ENCODE assay signal across 1 fruit fly cellular context in the genomic region with DNA sequence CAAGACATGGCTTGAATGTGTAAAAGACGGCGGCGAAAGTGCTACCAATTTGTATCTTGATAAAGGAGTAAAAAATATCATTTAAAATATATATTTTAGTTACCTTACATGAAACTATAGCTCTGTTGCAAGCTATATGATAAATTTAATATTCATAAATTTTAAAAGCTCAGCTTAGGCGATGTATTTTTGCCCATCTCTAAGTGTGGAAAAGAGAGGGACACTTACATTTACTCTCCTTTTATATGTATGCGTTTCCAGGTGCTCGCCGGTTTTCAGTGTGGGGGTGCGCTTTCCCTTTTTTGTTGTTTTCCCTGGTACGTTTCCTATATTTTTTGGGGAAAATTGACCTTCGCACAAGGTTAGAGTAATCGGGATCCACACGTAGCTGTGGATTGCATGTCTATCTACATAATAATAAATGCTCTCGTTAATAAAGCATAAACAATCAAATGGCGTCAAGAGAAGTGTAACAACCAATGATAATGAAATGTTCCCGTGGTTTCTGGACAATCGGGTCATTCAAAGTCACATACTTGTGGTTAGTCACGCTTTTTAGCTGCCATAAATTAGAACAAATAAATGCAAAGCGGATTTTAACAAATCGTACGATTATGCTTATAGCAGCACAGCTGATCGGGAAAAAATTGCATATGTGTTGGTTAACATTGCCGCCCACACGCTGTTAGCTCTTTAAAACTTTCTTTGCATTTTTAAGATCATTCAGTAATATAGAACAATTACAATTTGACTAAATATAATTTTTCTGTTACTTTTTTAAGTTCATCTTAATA.
A peak's percentile ranks its signal among the peaks of the same experiment; 100 is the strongest.
TF ChIP-seq lines count a peak whose summit lies in the region.

No protein-coding gene starts in this region.

TF ChIP-seq in whole organism, embryonic, 481 proteins besides CTCF, POLR2A, EP300 and RAD21 (continued from another document and continues in another):
- TF ChIP-seq tup (GFP tag; optimal IDR thresholded peaks at IDR 0.05; lab: Kevin White, UChicago) = peak; percentile 90
- TF ChIP-seq Taf1 (GFP tag; IDR thresholded peaks at IDR 0.05; lab: Robert Waterston, UW) = peak; percentile 95
- peak; percentile 81 for TF ChIP-seq Camta (GFP tag; optimal IDR thresholded peaks at IDR 0.05; lab: Kevin White, UChicago)
- peak; percentile 79 to 98 for TF ChIP-seq dpn (GFP tag; optimal IDR thresholded peaks at IDR 0.05; lab: Kevin White, UChicago)
- peak; percentile 93 for TF ChIP-seq zfh2 (GFP tag; optimal IDR thresholded peaks at IDR 0.05; lab: Kevin White, UChicago)
- peak; percentile 72; the same call in 1 of the 2 replicates for TF ChIP-seq amos (GFP tag; IDR thresholded peaks at IDR 0.05; lab: Robert Waterston, UW; ENCODE audit: partially characterized antibody)
- peak; percentile 79 for TF ChIP-seq CG13624 (GFP tag; optimal IDR thresholded peaks at IDR 0.05; lab: Kevin White, UChicago)
- TF ChIP-seq fru (optimal IDR thresholded peaks at IDR 0.05; lab: Kevin White, UChicago) = no peak
- peak; percentile 62; the same call in 2 of the 3 replicates for TF ChIP-seq sr (GFP tag; IDR thresholded peaks at IDR 0.05; lab: Robert Waterston, UW)
- peak; percentile 92 for TF ChIP-seq CG13123 (GFP tag; optimal IDR thresholded peaks at IDR 0.05; lab: Kevin White, UChicago)
- TF ChIP-seq CG12942 (GFP tag; optimal IDR thresholded peaks at IDR 0.05; lab: Kevin White, UChicago) = peak; percentile 93
- TF ChIP-seq CG7839 (tag; optimal IDR thresholded peaks at IDR 0.05; lab: Kevin White, UChicago) = peak; percentile 98
- peak; percentile 96 for TF ChIP-seq CG16815 (GFP tag; optimal IDR thresholded peaks at IDR 0.05; lab: Kevin White, UChicago)
- peak; percentile 93 for TF ChIP-seq Nf-YC (tag; optimal IDR thresholded peaks at IDR 0.05; lab: Kevin White, UChicago)
- no peak for TF ChIP-seq sc (optimal IDR thresholded peaks at IDR 0.05; lab: Kevin White, UChicago)
- TF ChIP-seq sc (GFP tag; optimal IDR thresholded peaks at IDR 0.05; lab: Kevin White, UChicago) = peak; percentile 96
- TF ChIP-seq ap (GFP tag; IDR thresholded peaks at IDR 0.05; lab: Robert Waterston, UW) = peak; percentile 93
- peak; percentile 95 for TF ChIP-seq ranshi (GFP tag; IDR thresholded peaks at IDR 0.05; lab: Robert Waterston, UW)
- TF ChIP-seq bsh (GFP tag; optimal IDR thresholded peaks at IDR 0.05; lab: Kevin White, UChicago) = peak; percentile 98
- TF ChIP-seq org-1 (GFP tag; optimal IDR thresholded peaks at IDR 0.05; lab: Kevin White, UChicago) = peak; percentile 97
- peak; percentile 79 for TF ChIP-seq Jarid2 (GFP tag; optimal IDR thresholded peaks at IDR 0.05; lab: Kevin White, UChicago)
- TF ChIP-seq dmrt11E (tag; optimal IDR thresholded peaks at IDR 0.05; lab: Kevin White, UChicago) = peak; percentile 94
- TF ChIP-seq Ravus (GFP tag; IDR thresholded peaks at IDR 0.05; lab: Robert Waterston, UW) = peak; percentile 74
- TF ChIP-seq psq (GFP tag; optimal IDR thresholded peaks at IDR 0.05; lab: Kevin White, UChicago) = peak; percentile 90
- TF ChIP-seq NC2α (GFP tag; optimal IDR thresholded peaks at IDR 0.05; lab: Kevin White, UChicago) = peak; percentile 61
- TF ChIP-seq wor (GFP tag; IDR thresholded peaks at IDR 0.05; lab: Robert Waterston, UW) = peak; percentile 95
- peak; percentile 99 for TF ChIP-seq CG10147 (GFP tag; optimal IDR thresholded peaks at IDR 0.05; lab: Kevin White, UChicago)
- TF ChIP-seq Nf-YA (GFP tag; IDR thresholded peaks at IDR 0.05; lab: Robert Waterston, UW) = peak; percentile 92
- TF ChIP-seq croc (GFP tag; conservative IDR thresholded peaks at IDR 0.05; lab: Robert Waterston, UW) = peak; percentile 96
- TF ChIP-seq CG11093 (GFP tag; IDR thresholded peaks at IDR 0.05; lab: Robert Waterston, UW) = peak; percentile 91
- peak; percentile 92 for TF ChIP-seq CG15514 (GFP tag; optimal IDR thresholded peaks at IDR 0.05; lab: Kevin White, UChicago)
- peak; percentile 89 for TF ChIP-seq GATAe (GFP tag; conservative IDR thresholded peaks at IDR 0.05; lab: Robert Waterston, UW)
- peak; percentile 69 for TF ChIP-seq MTF-1 (GFP tag; optimal IDR thresholded peaks at IDR 0.05; lab: Kevin White, UChicago; ENCODE audit: borderline replicate concordance)
- TF ChIP-seq ATbp (GFP tag; optimal IDR thresholded peaks at IDR 0.05; lab: Kevin White, UChicago) = peak; percentile 98
- peak; percentile 99 for TF ChIP-seq NfI (GFP tag; optimal IDR thresholded peaks at IDR 0.05; lab: Kevin White, UChicago)
- peak; percentile 39 for TF ChIP-seq pzg (GFP tag; optimal IDR thresholded peaks at IDR 0.05; lab: Kevin White, UChicago)
- TF ChIP-seq CG12236 (GFP tag; optimal IDR thresholded peaks at IDR 0.05; lab: Kevin White, UChicago) = peak; percentile 69
- peak; percentile 97 for TF ChIP-seq CG6689 (GFP tag; IDR thresholded peaks at IDR 0.05; lab: Robert Waterston, UW)
- TF ChIP-seq lov (optimal IDR thresholded peaks at IDR 0.05; lab: Kevin White, UChicago) = no peak
- peak; percentile 80 for TF ChIP-seq lov (GFP tag; IDR thresholded peaks at IDR 0.05; lab: Robert Waterston, UW)
- TF ChIP-seq HLH3B (GFP tag; IDR thresholded peaks at IDR 0.05; lab: Robert Waterston, UW) = peak; percentile 95
- TF ChIP-seq gfzf (GFP tag; optimal IDR thresholded peaks at IDR 0.05; lab: Kevin White, UChicago) = no peak
- TF ChIP-seq btn (GFP tag; optimal IDR thresholded peaks at IDR 0.05; lab: Kevin White, UChicago) = no peak
- peak; percentile 98 for TF ChIP-seq Fer1 (GFP tag; optimal IDR thresholded peaks at IDR 0.05; lab: Kevin White, UChicago)
- TF ChIP-seq CG18764 (GFP tag; optimal IDR thresholded peaks at IDR 0.05; lab: Kevin White, UChicago) = peak; percentile 86
- peak; percentile 57 to 79 for TF ChIP-seq Trl (optimal IDR thresholded peaks at IDR 0.05; lab: Kevin White, UChicago)
- TF ChIP-seq Trl (GFP tag; optimal IDR thresholded peaks at IDR 0.05; lab: Kevin White, UChicago) = peak; percentile 80
- TF ChIP-seq crp (GFP tag; optimal IDR thresholded peaks at IDR 0.05; lab: Kevin White, UChicago) = no peak
- TF ChIP-seq Sin3A (optimal IDR thresholded peaks at IDR 0.05; lab: Kevin White, UChicago) = no peak
- TF ChIP-seq CG9797 (GFP tag; optimal IDR thresholded peaks at IDR 0.05; lab: Kevin White, UChicago) = peak; percentile 49
- TF ChIP-seq ssp (GFP tag; IDR thresholded peaks at IDR 0.05; lab: Robert Waterston, UW) = peak; percentile 90
- TF ChIP-seq CG6791 (GFP tag; IDR thresholded peaks at IDR 0.05; lab: Robert Waterston, UW; ENCODE audit: partially characterized antibody) = peak; percentile 81
- TF ChIP-seq yki (optimal IDR thresholded peaks at IDR 0.05; lab: Kevin White, UChicago) = no peak
- TF ChIP-seq CG10462 (GFP tag; optimal IDR thresholded peaks at IDR 0.05; lab: Kevin White, UChicago) = peak; percentile 86
- peak; percentile 97 for TF ChIP-seq Fer2 (tag; optimal IDR thresholded peaks at IDR 0.05; lab: Kevin White, UChicago)
- TF ChIP-seq Opbp (GFP tag; IDR thresholded peaks at IDR 0.05; lab: Robert Waterston, UW; ENCODE audit: partially characterized antibody) = peak; percentile 56; the same call in 2 of the 3 replicates
- peak; percentile 75 for TF ChIP-seq fd64A (GFP tag; optimal IDR thresholded peaks at IDR 0.05; lab: Kevin White, UChicago)
- peak; percentile 94 for TF ChIP-seq vnd (GFP tag; IDR thresholded peaks at IDR 0.05; lab: Robert Waterston, UW; ENCODE audit: partially characterized antibody)
- peak; percentile 95 for TF ChIP-seq H15 (GFP tag; IDR thresholded peaks at IDR 0.05; lab: Robert Waterston, UW)
- peak; percentile 63 for TF ChIP-seq zf30C (GFP tag; optimal IDR thresholded peaks at IDR 0.05; lab: Kevin White, UChicago)
- peak; percentile 43 for TF ChIP-seq sima (GFP tag; optimal IDR thresholded peaks at IDR 0.05; lab: Kevin White, UChicago)
- peak; percentile 89 for TF ChIP-seq Nf-YB (GFP tag; optimal IDR thresholded peaks at IDR 0.05; lab: Kevin White, UChicago)
- TF ChIP-seq mld (GFP tag; IDR thresholded peaks at IDR 0.05; lab: Robert Waterston, UW; ENCODE audit: partially characterized antibody) = peak; percentile 87; the same call in 2 of the 3 replicates
- no peak for TF ChIP-seq usp (GFP tag; optimal IDR thresholded peaks at IDR 0.05; lab: Kevin White, UChicago)
- TF ChIP-seq trh (GFP tag; optimal IDR thresholded peaks at IDR 0.05; lab: Kevin White, UChicago) = peak; percentile 92
- peak; percentile 99 for TF ChIP-seq CG9932 (GFP tag; IDR thresholded peaks at IDR 0.05; lab: Robert Waterston, UW)
- TF ChIP-seq schlank (tag; optimal IDR thresholded peaks at IDR 0.05; lab: Kevin White, UChicago) = peak; percentile 95
- no peak for TF ChIP-seq h (optimal IDR thresholded peaks at IDR 0.05; lab: Kevin White, UChicago)
- peak; percentile 95 for TF ChIP-seq CG2202 (tag; optimal IDR thresholded peaks at IDR 0.05; lab: Kevin White, UChicago)
- peak; percentile 46 for TF ChIP-seq CG1603 (tag; optimal IDR thresholded peaks at IDR 0.05; lab: Kevin White, UChicago)
- peak; percentile 81 for TF ChIP-seq CG1647 (GFP tag; optimal IDR thresholded peaks at IDR 0.05; lab: Kevin White, UChicago)
- TF ChIP-seq en (GFP tag; optimal IDR thresholded peaks at IDR 0.05; lab: Kevin White, UChicago) = peak; percentile 33
- peak; percentile 97 for TF ChIP-seq CG11504 (tag; optimal IDR thresholded peaks at IDR 0.05; lab: Kevin White, UChicago)
- peak; percentile 98 for TF ChIP-seq CG33557 (GFP tag; optimal IDR thresholded peaks at IDR 0.05; lab: Kevin White, UChicago)
- peak; percentile 99 for TF ChIP-seq Dbx (GFP tag; IDR thresholded peaks at IDR 0.05; lab: Robert Waterston, UW)
- TF ChIP-seq CG6813 (GFP tag; optimal IDR thresholded peaks at IDR 0.05; lab: Kevin White, UChicago) = peak; percentile 92
- peak; percentile 97 for TF ChIP-seq CG17568 (GFP tag; optimal IDR thresholded peaks at IDR 0.05; lab: Kevin White, UChicago)
- TF ChIP-seq sug (tag; optimal IDR thresholded peaks at IDR 0.05; lab: Kevin White, UChicago) = peak; percentile 99
- peak; percentile 98 for TF ChIP-seq YL-1 (GFP tag; optimal IDR thresholded peaks at IDR 0.05; lab: Kevin White, UChicago)
- TF ChIP-seq ttk (GFP tag; IDR thresholded peaks at IDR 0.05; lab: Robert Waterston, UW) = peak; percentile 93
- peak; percentile 90 for TF ChIP-seq CG15696 (tag; optimal IDR thresholded peaks at IDR 0.05; lab: Kevin White, UChicago)
- peak; percentile 93 for TF ChIP-seq CG32772 (GFP tag; IDR thresholded peaks at IDR 0.05; lab: Robert Waterston, UW)
- no peak for TF ChIP-seq prd (optimal IDR thresholded peaks at IDR 0.05; lab: Kevin White, UChicago)
- TF ChIP-seq prd (GFP tag; IDR thresholded peaks at IDR 0.05; lab: Robert Waterston, UW) = peak; percentile 97
- TF ChIP-seq H2.0 (GFP tag; IDR thresholded peaks at IDR 0.05; lab: Robert Waterston, UW) = peak; percentile 94
- TF ChIP-seq CG7987 (GFP tag; optimal IDR thresholded peaks at IDR 0.05; lab: Kevin White, UChicago) = peak; percentile 62
- TF ChIP-seq D19A (tag; optimal IDR thresholded peaks at IDR 0.05; lab: Kevin White, UChicago) = peak; percentile 96
- TF ChIP-seq fu2 (GFP tag; optimal IDR thresholded peaks at IDR 0.05; lab: Kevin White, UChicago) = peak; percentile 76
- TF ChIP-seq Bteb2 (GFP tag; optimal IDR thresholded peaks at IDR 0.05; lab: Kevin White, UChicago) = peak; percentile 92
- TF ChIP-seq CG15479 (GFP tag; optimal IDR thresholded peaks at IDR 0.05; lab: Kevin White, UChicago) = peak; percentile 50
- peak; percentile 52 for TF ChIP-seq CG33213 (GFP tag; optimal IDR thresholded peaks at IDR 0.05; lab: Kevin White, UChicago)
- TF ChIP-seq lmd (GFP tag; IDR thresholded peaks at IDR 0.05; lab: Robert Waterston, UW) = peak; percentile 98
- peak; percentile 98 for TF ChIP-seq twi (tag; optimal IDR thresholded peaks at IDR 0.05; lab: Kevin White, UChicago)
- peak; percentile 99 for TF ChIP-seq sna (GFP tag; IDR thresholded peaks at IDR 0.05; lab: Robert Waterston, UW; ENCODE audit: partially characterized antibody)
- peak; percentile 63 for TF ChIP-seq pfk (GFP tag; optimal IDR thresholded peaks at IDR 0.05; lab: Kevin White, UChicago)
- TF ChIP-seq NC2β (GFP tag; optimal IDR thresholded peaks at IDR 0.05; lab: Kevin White, UChicago) = peak; percentile 49
- TF ChIP-seq cg (GFP tag; optimal IDR thresholded peaks at IDR 0.05; lab: Kevin White, UChicago) = peak; percentile 78
- peak in 1 of 2 experiments; percentile 40 for TF ChIP-seq tll (GFP tag; optimal IDR thresholded peaks at IDR 0.05; lab: Kevin White, UChicago)
- TF ChIP-seq gcm (GFP tag; optimal IDR thresholded peaks at IDR 0.05; lab: Kevin White, UChicago) = peak; percentile 98
- TF ChIP-seq trem (tag; optimal IDR thresholded peaks at IDR 0.05; lab: Kevin White, UChicago) = peak; percentile 84
- peak; percentile 88 for TF ChIP-seq pho (GFP tag; optimal IDR thresholded peaks at IDR 0.05; lab: Kevin White, UChicago)
- TF ChIP-seq CG8765 (GFP tag; IDR thresholded peaks at IDR 0.05; lab: Robert Waterston, UW) = peak; percentile 89
- peak; percentile 97 for TF ChIP-seq tin (GFP tag; optimal IDR thresholded peaks at IDR 0.05; lab: Kevin White, UChicago)
- no peak for TF ChIP-seq Lpt (GFP tag; optimal IDR thresholded peaks at IDR 0.05; lab: Kevin White, UChicago)
- TF ChIP-seq CG3407 (GFP tag; optimal IDR thresholded peaks at IDR 0.05; lab: Kevin White, UChicago) = peak; percentile 96
- TF ChIP-seq pros (GFP tag; optimal IDR thresholded peaks at IDR 0.05; lab: Kevin White, UChicago) = peak; percentile 91
- TF ChIP-seq Dp (GFP tag; optimal IDR thresholded peaks at IDR 0.05; lab: Kevin White, UChicago) = peak; percentile 11
- TF ChIP-seq klu (GFP tag; IDR thresholded peaks at IDR 0.05; lab: Robert Waterston, UW) = peak; percentile 97
- TF ChIP-seq CG17359 (tag; optimal IDR thresholded peaks at IDR 0.05; lab: Kevin White, UChicago) = peak; percentile 92
- peak; percentile 95 for TF ChIP-seq chm (GFP tag; IDR thresholded peaks at IDR 0.05; lab: Robert Waterston, UW)
- peak; percentile 64 for TF ChIP-seq CG10565 (GFP tag; optimal IDR thresholded peaks at IDR 0.05; lab: Kevin White, UChicago)
- TF ChIP-seq CG15269 (tag; optimal IDR thresholded peaks at IDR 0.05; lab: Kevin White, UChicago) = peak; percentile 99
- peak; percentile 93 for TF ChIP-seq tap (tag; optimal IDR thresholded peaks at IDR 0.05; lab: Kevin White, UChicago)
- TF ChIP-seq ci (GFP tag; IDR thresholded peaks at IDR 0.05; lab: Robert Waterston, UW) = peak; percentile 97
- TF ChIP-seq nerfin-2 (GFP tag; IDR thresholded peaks at IDR 0.05; lab: Robert Waterston, UW; ENCODE audit: partially characterized antibody) = peak; percentile 78
- TF ChIP-seq CG32532 (GFP tag; IDR thresholded peaks at IDR 0.05; lab: Robert Waterston, UW) = peak; percentile 97
- TF ChIP-seq CG4360 (GFP tag; IDR thresholded peaks at IDR 0.05; lab: Robert Waterston, UW) = peak; percentile 66
- TF ChIP-seq zfh1 (GFP tag; IDR thresholded peaks at IDR 0.05; lab: Robert Waterston, UW) = peak; percentile 97
- TF ChIP-seq C15 (GFP tag; IDR thresholded peaks at IDR 0.05; lab: Robert Waterston, UW) = peak; percentile 91
- peak; percentile 98 for TF ChIP-seq ERR (GFP tag; optimal IDR thresholded peaks at IDR 0.05; lab: Kevin White, UChicago)
- peak; percentile 33 for TF ChIP-seq stwl (tag; optimal IDR thresholded peaks at IDR 0.05; lab: Kevin White, UChicago)
